Fruit fly (Drosophila melanogaster) whole organism, wandering third instar larva: ENCODE data around the gene Shc.

Source experiments
- Dfd ChIP-seq: fragments of >200 bp; optimal IDR thresholded peaks from 2 replicates; lab custom pipeline; 2017; ENCODE audit warnings: missing biosample characterization, missing genetic modification characterization
- Dif ChIP-seq: fragments of 200-275, 200-300 bp; sonication (Bioruptor generic); optimal IDR thresholded peaks from 2 replicates; lab custom pipeline; 2018; ENCODE audit warnings: missing biosample characterization, missing genetic modification characterization; ENCODE audit not compliant: partially characterized antibody
- Myc ChIP-seq: fragments of >200 bp; optimal IDR thresholded peaks from 2 replicates; lab custom pipeline; 2017
- br ChIP-seq: fragments of 200-800 bp; sonication (Bioruptor generic); optimal IDR thresholded peaks from 2 replicates; lab custom pipeline; 2016; ENCODE audit warnings: missing biosample characterization, missing genetic modification characterization
- foxo ChIP-seq, 2 experiments: fragments of 200-800 bp; sonication (Bioruptor generic); optimal IDR thresholded peaks; 2 replicates in 1 of 2; 3 replicates in 1 of 2; lab custom pipeline; 2016 to 2017; ENCODE audit warnings: missing biosample characterization in 2 of 2, missing genetic modification characterization in 2 of 2
- h ChIP-seq: fragments of 200-800 bp; sonication (Bioruptor generic); optimal IDR thresholded peaks from 3 replicates; lab custom pipeline; 2016; ENCODE audit warnings: missing biosample characterization, mild to moderate bottlenecking, missing genetic modification characterization
- jim ChIP-seq: fragments of 175-275, 200-325 bp; sonication (Bioruptor generic); optimal IDR thresholded peaks from 2 replicates; lab custom pipeline; 2016; ENCODE audit warnings: missing biosample characterization, mild to moderate bottlenecking, missing genetic modification characterization

- TF ChIP-seq foxo (GFP tag; optimal IDR thresholded peaks at IDR 0.05; lab: Kevin White, UChicago) (no peak), h (GFP tag; lab: Kevin White, UChicago) (no peak), br (GFP tag; lab: Kevin White, UChicago) (no peak), Myc (lab: Kevin White, UChicago) (no peak), Dif (GFP tag; lab: Kevin White, UChicago) (no peak), jim (no peak), Dfd (GFP tag; lab: Kevin White, UChicago) (no peak)
These were observed 2.9 kb upstream of the Shc start for dm6 chr3L:9423757-9424527.
